Fruit fly (Drosophila melanogaster) whole organism, embryonic: ENCODE measurements around the gene CG31922.

Source experiments
- B-H1 ChIP-seq: fragments of 200-800 bp; sonication (Bioruptor generic); IDR thresholded peaks from 3 replicates; pipeline ENCODE4 v1.3.6; 2022; ENCODE audit warnings: missing biosample characterization, missing genetic modification characterization
- Blimp-1 ChIP-seq: fragments of 200-800 bp; sonication (Bioruptor generic); optimal IDR thresholded peaks from 3 replicates; lab custom pipeline; 2018; ENCODE audit warnings: missing biosample characterization, missing genetic modification characterization, mild to moderate bottlenecking, moderate library complexity, missing genetic modification reagents
- CG11560 ChIP-seq: fragments of 200-800 bp; sonication (Bioruptor generic); IDR thresholded peaks from 3 replicates; pipeline ENCODE4 v1.3.6; 2022; ENCODE audit warnings: missing biosample characterization, missing genetic modification characterization
- CG12942 ChIP-seq: fragments of 200-800 bp; sonication (Bioruptor generic); optimal IDR thresholded peaks from 3 replicates; lab custom pipeline; 2016; ENCODE audit warnings: missing biosample characterization, missing genetic modification characterization
- CG13624 ChIP-seq: fragments of 200-800 bp; sonication (Bioruptor generic); optimal IDR thresholded peaks from 2 replicates; lab custom pipeline; 2016; ENCODE audit warnings: missing biosample characterization, missing genetic modification characterization
- CG13894 ChIP-seq: fragments of 200-800 bp; sonication (Bioruptor generic); optimal IDR thresholded peaks from 3 replicates; lab custom pipeline; 2018; ENCODE audit warnings: missing biosample characterization, mild to moderate bottlenecking, missing genetic modification characterization, moderate library complexity
- CG14710 ChIP-seq: fragments of 200-800 bp; sonication (Bioruptor generic); optimal IDR thresholded peaks from 3 replicates; lab custom pipeline; 2019; ENCODE audit warnings: missing biosample characterization, mild to moderate bottlenecking, missing genetic modification characterization, moderate library complexity
- CG15269 ChIP-seq: fragments of 200-800 bp; sonication (Bioruptor generic); optimal IDR thresholded peaks from 2 replicates; lab custom pipeline; 2018; ENCODE audit warnings: missing biosample characterization, mild to moderate bottlenecking, missing genetic modification characterization, moderate library complexity
- CG17912 ChIP-seq: fragments of 200-800 bp; sonication (Bioruptor generic); optimal IDR thresholded peaks from 2 replicates; lab custom pipeline; 2018; ENCODE audit warnings: missing biosample characterization, mild to moderate bottlenecking, missing genetic modification characterization
- CG18599 ChIP-seq: fragments of 200-800 bp; sonication (Bioruptor generic); optimal IDR thresholded peaks from 3 replicates; lab custom pipeline; 2017; ENCODE audit warnings: missing biosample characterization, missing genetic modification characterization, mild to moderate bottlenecking, moderate library complexity, missing genetic modification reagents
- CG2129 ChIP-seq: fragments of 200-800 bp; sonication (Bioruptor generic); IDR thresholded peaks from 2 replicates; pipeline ENCODE4 v1.3.6; 2022; ENCODE audit warnings: missing biosample characterization, missing genetic modification characterization; ENCODE audit not compliant: partially characterized antibody
- CG31441 ChIP-seq: fragments of 200-800 bp; sonication (Bioruptor generic); IDR thresholded peaks from 2 replicates; pipeline ENCODE4 v1.3.6; 2022; ENCODE audit warnings: missing biosample characterization, missing genetic modification characterization
- CG34376 ChIP-seq: fragments of 200-800 bp; sonication (Bioruptor generic); optimal IDR thresholded peaks from 2 replicates; lab custom pipeline; 2018; ENCODE audit warnings: missing biosample characterization, mild to moderate bottlenecking, missing genetic modification characterization
- CG3726 ChIP-seq: fragments of 200-800 bp; sonication (Bioruptor generic); IDR thresholded peaks from 3 replicates; pipeline ENCODE4, ENCODE4 v1.3.6; 2022; ENCODE audit warnings: missing biosample characterization, missing genetic modification characterization
- CG4282 ChIP-seq: fragments of 200-800 bp; sonication (Bioruptor generic); optimal IDR thresholded peaks from 2 replicates; lab custom pipeline; 2016; ENCODE audit warnings: missing biosample characterization, missing genetic modification characterization
- CG7928 ChIP-seq: fragments of 200-800 bp; sonication (Bioruptor generic); optimal IDR thresholded peaks from 2 replicates; lab custom pipeline; 2017; ENCODE audit warnings: missing biosample characterization, mild to moderate bottlenecking, missing genetic modification characterization
- CkIIα-i1 ChIP-seq: fragments of 200-800 bp; sonication (Bioruptor generic); IDR thresholded peaks from 2 replicates; pipeline ENCODE4 v1.3.6; 2022; ENCODE audit warnings: missing biosample characterization, missing genetic modification characterization
- D19B ChIP-seq: fragments of 200-800 bp; sonication (Bioruptor generic); optimal IDR thresholded peaks from 2 replicates; lab custom pipeline; 2017; ENCODE audit warnings: missing biosample characterization, mild to moderate bottlenecking, missing genetic modification characterization
- Dad ChIP-seq: fragments of 200-800 bp; sonication (Bioruptor generic); optimal IDR thresholded peaks from 3 replicates; lab custom pipeline; 2016; ENCODE audit warnings: missing biosample characterization, missing genetic modification characterization
- Ets65A ChIP-seq: fragments of 200-800 bp; sonication (Bioruptor generic); peaks from one replicate; lab custom pipeline; 2016; ENCODE audit warnings: missing biosample characterization, missing genetic modification characterization
- Hmr ChIP-seq: fragments of 200-800 bp; sonication (Bioruptor generic); optimal IDR thresholded peaks from 3 replicates; lab custom pipeline; 2017; ENCODE audit warnings: mild to moderate bottlenecking, missing biosample characterization, missing genetic modification reagents, missing genetic modification characterization
- Kr ChIP-seq: fragments of 200-800 bp; sonication (Bioruptor generic); optimal IDR thresholded peaks from 2 replicates; lab custom pipeline; 2017; ENCODE audit warnings: missing biosample characterization, mild to moderate bottlenecking, missing genetic modification characterization
- Lim3 ChIP-seq: fragments of 200-800 bp; sonication (Bioruptor generic); IDR thresholded peaks from 2 replicates; pipeline ENCODE4 v1.3.6; 2022; ENCODE audit warnings: missing biosample characterization, missing genetic modification characterization
- Meics ChIP-seq: fragments of 200-800 bp; sonication (Bioruptor generic); optimal IDR thresholded peaks from 2 replicates; lab custom pipeline; 2017; ENCODE audit warnings: missing biosample characterization, mild to moderate bottlenecking, missing genetic modification characterization
- Nf-YC ChIP-seq: fragments of 200-800 bp; optimal IDR thresholded peaks from 3 replicates; lab custom pipeline; 2019; ENCODE audit warnings: missing biosample characterization, mild to moderate bottlenecking, missing genetic modification characterization, moderate library complexity
- Poxn ChIP-seq: fragments of 200-800 bp; sonication (Bioruptor generic); IDR thresholded peaks from 2 replicates; pipeline ENCODE4 v1.3.6; 2022; ENCODE audit warnings: missing biosample characterization, missing genetic modification characterization
- Rfx ChIP-seq: fragments of 200-800 bp; sonication (Bioruptor generic); IDR thresholded peaks from 2 replicates; pipeline ENCODE4 v1.3.6; 2022; ENCODE audit warnings: missing biosample characterization, missing genetic modification characterization
- Xbp1 ChIP-seq: fragments of 200-800 bp; sonication (Bioruptor generic); optimal IDR thresholded peaks from 3 replicates; lab custom pipeline; 2016; ENCODE audit warnings: missing biosample characterization, mild to moderate bottlenecking, missing genetic modification characterization
- YL-1 ChIP-seq: fragments of 200-800 bp; sonication (Bioruptor generic); optimal IDR thresholded peaks from 3 replicates; lab custom pipeline; 2017; ENCODE audit warnings: missing biosample characterization, mild to moderate bottlenecking, missing genetic modification characterization
- ash1 ChIP-seq: fragments of 200-800 bp; sonication (Bioruptor generic); optimal IDR thresholded peaks from 2 replicates; lab custom pipeline; 2018; ENCODE audit warnings: missing biosample characterization, mild to moderate bottlenecking, missing genetic modification characterization
- bab2 ChIP-seq: fragments of 200-800 bp; sonication (Bioruptor generic); optimal IDR thresholded peaks from 2 replicates; lab custom pipeline; 2016; ENCODE audit warnings: missing biosample characterization, missing genetic modification characterization
- chif ChIP-seq, 2 experiments: fragments of 200-800 bp; sonication (Bioruptor generic); optimal IDR thresholded peaks; 3 replicates each; lab custom pipeline; 2016; ENCODE audit warnings: missing biosample characterization in 2 of 2, missing genetic modification characterization in 2 of 2
- dmrt99B ChIP-seq: fragments of 200-800 bp; sonication (Bioruptor generic); optimal IDR thresholded peaks from 2 replicates; lab custom pipeline; 2018; ENCODE audit warnings: missing biosample characterization, mild to moderate bottlenecking, missing genetic modification characterization, moderate library complexity
- eyg ChIP-seq: fragments of 200-800 bp; sonication (Bioruptor generic); optimal IDR thresholded peaks from 3 replicates; lab custom pipeline; 2016; ENCODE audit warnings: missing biosample characterization, missing genetic modification characterization
- h ChIP-seq: fragments of >200 bp; optimal IDR thresholded peaks from 2 replicates; lab custom pipeline; 2017
- hbn ChIP-seq: fragments of 200-800 bp; sonication (Bioruptor generic); IDR thresholded peaks from 2 replicates; pipeline ENCODE4 v1.3.6; 2022; ENCODE audit warnings: missing biosample characterization, missing genetic modification characterization; ENCODE audit not compliant: partially characterized antibody
- pb ChIP-seq: fragments of 200-800 bp; sonication (Bioruptor generic); optimal IDR thresholded peaks from 3 replicates; lab custom pipeline; 2016; ENCODE audit warnings: missing biosample characterization, missing genetic modification characterization
- ranshi ChIP-seq: fragments of 200-800 bp; sonication (Bioruptor generic); IDR thresholded peaks from 2 replicates; pipeline ENCODE4 v1.3.6; 2022; ENCODE audit warnings: missing biosample characterization, missing genetic modification characterization
- rib ChIP-seq: fragments of 200-800 bp; sonication (Bioruptor generic); IDR thresholded peaks from 2 replicates; pipeline ENCODE4 v1.3.6; 2022; ENCODE audit warnings: missing biosample characterization, missing genetic modification characterization
- row ChIP-seq: fragments of 200-800 bp; sonication (Bioruptor generic); IDR thresholded peaks from 3 replicates; pipeline ENCODE4 v1.3.6; 2022; ENCODE audit warnings: missing biosample characterization, missing genetic modification characterization
- sd ChIP-seq: fragments of 200-800 bp; sonication (Bioruptor generic); optimal IDR thresholded peaks from 3 replicates; lab custom pipeline; 2018; ENCODE audit warnings: missing biosample characterization, mild to moderate bottlenecking, missing genetic modification characterization, moderate library complexity
- sens-2 ChIP-seq: fragments of 200-800 bp; sonication (Bioruptor generic); IDR thresholded peaks from 2 replicates; pipeline ENCODE4 v1.3.6; 2022; ENCODE audit warnings: missing biosample characterization, missing genetic modification characterization
- slbo ChIP-seq: fragments of 200-800 bp; sonication (Bioruptor generic); IDR thresholded peaks from 2 replicates; pipeline ENCODE4 v1.3.6; 2022; ENCODE audit warnings: missing biosample characterization, missing genetic modification characterization
- sqz ChIP-seq: fragments of 200-800 bp; sonication (Bioruptor generic); optimal IDR thresholded peaks from 3 replicates; lab custom pipeline; 2018; ENCODE audit warnings: missing biosample characterization, mild to moderate bottlenecking, missing genetic modification characterization
- stwl ChIP-seq: fragments of 200-800 bp; sonication (Bioruptor generic); optimal IDR thresholded peaks from 3 replicates; lab custom pipeline; 2018; ENCODE audit warnings: missing biosample characterization, mild to moderate bottlenecking, missing genetic modification characterization, moderate library complexity
- tin ChIP-seq: fragments of 200-800 bp; sonication (Bioruptor generic); optimal IDR thresholded peaks from 3 replicates; lab custom pipeline; 2016; ENCODE audit warnings: missing biosample characterization, missing genetic modification characterization
- ttk ChIP-seq: fragments of 200-800 bp; sonication (Bioruptor generic); IDR thresholded peaks from 2 replicates; pipeline ENCODE4 v2.1.2; 2022; ENCODE audit warnings: missing biosample characterization, missing genetic modification characterization
- unpg ChIP-seq: fragments of 200-800 bp; sonication (Bioruptor generic); optimal IDR thresholded peaks from 3 replicates; lab custom pipeline; 2018; ENCODE audit warnings: missing biosample characterization, mild to moderate bottlenecking, missing genetic modification characterization, moderate library complexity
- zf30C ChIP-seq: fragments of 200-800 bp; sonication (Bioruptor generic); optimal IDR thresholded peaks from 3 replicates; lab custom pipeline; 2018; ENCODE audit warnings: missing biosample characterization, mild to moderate bottlenecking, missing genetic modification characterization

Gene CG31922

dm6 chr2L:1144371-1145360 is 25.3 kb upstream of the CG31922 start:
- no peak for TF ChIP-seq Poxn (GFP tag; lab: Robert Waterston, UW)
- TF ChIP-seq ash1 (GFP tag; lab: Kevin White, UChicago), result no peak
- peak; percentile 47 for TF ChIP-seq CG31441 (GFP tag; lab: Robert Waterston, UW)
- TF ChIP-seq Rfx (GFP tag; lab: Robert Waterston, UW), result peak; percentile 23; the same call in 1 of the 2 replicates
- peak; percentile 30 to 40 for TF ChIP-seq chif (GFP tag; optimal IDR thresholded peaks at IDR 0.05; lab: Kevin White, UChicago)
- TF ChIP-seq Xbp1 (GFP tag; lab: Kevin White, UChicago), result peak; percentile 56
- TF ChIP-seq Ets65A (GFP tag; lab: Kevin White, UChicago), result peak; percentile 92
- no peak for TF ChIP-seq sqz (GFP tag; lab: Kevin White, UChicago)
- TF ChIP-seq CG3726 (GFP tag; lab: Robert Waterston, UW), result no peak
- no peak for TF ChIP-seq YL-1 (GFP tag; lab: Kevin White, UChicago)
- TF ChIP-seq CG18599 (GFP tag; lab: Kevin White, UChicago), result peak; percentile 75
- TF ChIP-seq Lim3, result no peak
- no peak for TF ChIP-seq CG2129 (GFP tag; lab: Robert Waterston, UW)
- no peak for TF ChIP-seq hbn (GFP tag; lab: Robert Waterston, UW)
- TF ChIP-seq D19B (GFP tag; lab: Kevin White, UChicago), result peak; percentile 69
- peak; percentile 54 for TF ChIP-seq CG15269 (tag; lab: Kevin White, UChicago)
- TF ChIP-seq dmrt99B (tag; lab: Kevin White, UChicago), result peak; percentile 73
- TF ChIP-seq Hmr (GFP tag; lab: Kevin White, UChicago), result peak; percentile 53
- 0 out of 2 replicates have a peak, but pooled peaks have one; percentile 31 for TF ChIP-seq rib (GFP tag; lab: Robert Waterston, UW)
- no peak for TF ChIP-seq CG7928 (GFP tag; lab: Kevin White, UChicago)
- no peak for TF ChIP-seq sd (tag; lab: Kevin White, UChicago)
- TF ChIP-seq CG14710 (tag; lab: Kevin White, UChicago), result peak; percentile 38
- peak; percentile 63 for TF ChIP-seq row (GFP tag; lab: Robert Waterston, UW)
- peak; percentile 60 for TF ChIP-seq slbo
- TF ChIP-seq CG11560 (tag; lab: Robert Waterston, UW), result no peak
- no peak for TF ChIP-seq zf30C (GFP tag; lab: Kevin White, UChicago)
- TF ChIP-seq bab2 (GFP tag; lab: Kevin White, UChicago), result peak; percentile 36
- TF ChIP-seq B-H1 (GFP tag; lab: Robert Waterston, UW), result no peak
- TF ChIP-seq CG17912 (GFP tag; lab: Kevin White, UChicago), result no peak
- peak; percentile 35 for TF ChIP-seq CG13624
- TF ChIP-seq CG34376 (GFP tag; lab: Kevin White, UChicago), result no peak
- peak; percentile 31 for TF ChIP-seq CG13894 (tag; lab: Kevin White, UChicago)
- peak; percentile 9 for TF ChIP-seq Dad (GFP tag; lab: Kevin White, UChicago)
- no peak for TF ChIP-seq ttk (GFP tag; lab: Robert Waterston, UW)
- no peak for TF ChIP-seq h (lab: Kevin White, UChicago)
- TF ChIP-seq sens-2 (GFP tag; lab: Robert Waterston, UW), result peak; percentile 26; the same call in 1 of the 2 replicates
- no peak for TF ChIP-seq pb (GFP tag; lab: Kevin White, UChicago)
- TF ChIP-seq Blimp-1 (GFP tag; lab: Kevin White, UChicago), result peak; percentile 72
- TF ChIP-seq Kr, result no peak
- no peak for TF ChIP-seq stwl
- no peak for TF ChIP-seq Nf-YC (tag; lab: Kevin White, UChicago)
- no peak for TF ChIP-seq CG4282 (GFP tag; lab: Kevin White, UChicago)
- TF ChIP-seq eyg (GFP tag; lab: Kevin White, UChicago), result no peak
- TF ChIP-seq CG12942, result peak; percentile 2
- TF ChIP-seq ranshi (GFP tag; lab: Robert Waterston, UW), result peak; percentile 45; the same call in 1 of the 2 replicates
- peak; percentile 55 for TF ChIP-seq Meics
- no peak for TF ChIP-seq CkIIα-i1
- TF ChIP-seq unpg (GFP tag; lab: Kevin White, UChicago), result peak; percentile 59
- TF ChIP-seq tin (GFP tag; lab: Kevin White, UChicago), result peak; percentile 1
